Worm (Caenorhabditis elegans) whole organism, early embryonic: ENCODE data around the gene T18D3.9.

ENCODE experiments used
- ama-1 ChIP-seq: fragments of 150-350 bp; optimal IDR thresholded peaks from 2 replicates; lab custom pipeline; 2014
- ceh-13 ChIP-seq: fragments of 200-800 bp; sonication (Bioruptor generic); optimal IDR thresholded peaks from 2 replicates; lab custom pipeline; 2018; ENCODE audit warnings: mild to moderate bottlenecking, missing genetic modification characterization, missing compliant biosample characterization
- ceh-36 ChIP-seq: sonication (generic microtip); optimal IDR thresholded peaks from 2 replicates; lab custom pipeline; 2016; ENCODE audit warnings: missing genetic modification characterization, inconsistent platforms, missing compliant biosample characterization
- ets-7 ChIP-seq: sonication (generic microtip); optimal IDR thresholded peaks from 2 replicates; lab custom pipeline; 2016; ENCODE audit warnings: missing genotype, missing genetic modification characterization, missing compliant biosample characterization
- flt-1 ChIP-seq: fragments of 200-800 bp; sonication (Bioruptor generic); IDR thresholded peaks from 2 replicates; pipeline ENCODE4 v1.3.6; 2022; ENCODE audit warnings: missing genetic modification characterization, missing compliant biosample characterization
- hmbx-1 ChIP-seq: sonication (generic microtip); optimal IDR thresholded peaks from 2 replicates; lab custom pipeline; 2016; ENCODE audit warnings: mild to moderate bottlenecking, missing genetic modification characterization, missing compliant biosample characterization
- hnd-1 ChIP-seq: sonication (generic microtip); optimal IDR thresholded peaks from 2 replicates; lab custom pipeline; 2016; ENCODE audit warnings: missing genetic modification characterization, missing compliant biosample characterization
- pes-1 ChIP-seq: fragments of 200-800 bp; sonication (Bioruptor generic); IDR thresholded peaks from 2 replicates; pipeline ENCODE4 v1.3.6; 2022; ENCODE audit warnings: missing genetic modification reagents, missing genetic modification characterization, missing compliant biosample characterization
- scrt-1 ChIP-seq: fragments of 200-800 bp; sonication (Bioruptor generic); IDR thresholded peaks from 2 replicates; pipeline ENCODE4 v1.3.6; 2022; ENCODE audit warnings: missing genetic modification characterization, missing compliant biosample characterization
- tbx-11 ChIP-seq: fragments of 200-800 bp; sonication (Bioruptor generic); IDR thresholded peaks from 2 replicates; pipeline ENCODE4 v1.3.6; 2022; ENCODE audit warnings: missing genetic modification characterization, missing compliant biosample characterization

- TF ChIP-seq scrt-1 (GFP tag; lab: Robert Waterston, UW): no peak
- no peak for TF ChIP-seq tbx-11 (GFP tag; lab: Robert Waterston, UW)
- no peak for TF ChIP-seq ama-1 (lab: Kevin White, UChicago)
- TF ChIP-seq hnd-1 (tag; lab: Kevin White, UChicago): no peak
- TF ChIP-seq flt-1 (GFP tag; lab: Robert Waterston, UW): no peak
- no peak for TF ChIP-seq ceh-36 (tag; lab: Kevin White, UChicago)
- TF ChIP-seq ets-7: no peak
- TF ChIP-seq ceh-13 (GFP tag; lab: Kevin White, UChicago): no peak
- no peak for TF ChIP-seq pes-1 (GFP tag; lab: Robert Waterston, UW)
- TF ChIP-seq hmbx-1: no peak
These were observed 28.8 kb downstream of the T18D3.9 start, which contains the start of gene T24D3.2 for ce11 chrX:12425427-12425826.
